Fruit fly (Drosophila melanogaster) whole organism, embryonic: ENCODE results near the gene Gbs-76A.

ENCODE experiments used
- Atf3 ChIP-seq: fragments of 200-800 bp; sonication (Bioruptor generic); optimal IDR thresholded peaks from 3 replicates; lab custom pipeline; 2016; ENCODE audit warnings: missing biosample characterization, missing genetic modification characterization
- B-H2 ChIP-seq: fragments of 200-800 bp; sonication (Bioruptor generic); optimal IDR thresholded peaks from 2 replicates; lab custom pipeline; 2018; ENCODE audit warnings: missing biosample characterization, mild to moderate bottlenecking, missing genetic modification characterization
- CG10565 ChIP-seq: fragments of 200-800 bp; sonication (Bioruptor generic); optimal IDR thresholded peaks from 3 replicates; lab custom pipeline; 2016; ENCODE audit warnings: missing biosample characterization, mild to moderate bottlenecking, missing genetic modification characterization
- CG10979 ChIP-seq: fragments of 200-800 bp; sonication (Bioruptor generic); optimal IDR thresholded peaks from 2 replicates; lab custom pipeline; 2018; ENCODE audit warnings: missing biosample characterization, mild to moderate bottlenecking, missing genetic modification characterization, moderate library complexity
- CG11560 ChIP-seq: fragments of 200-800 bp; sonication (Bioruptor generic); IDR thresholded peaks from 3 replicates; pipeline ENCODE4 v1.3.6; 2022; ENCODE audit warnings: missing biosample characterization, missing genetic modification characterization
- CG12236 ChIP-seq: fragments of 200-800 bp; sonication (Bioruptor generic); optimal IDR thresholded peaks from 2 replicates; lab custom pipeline; 2016; ENCODE audit warnings: missing biosample characterization, missing genetic modification characterization
- CG13287 ChIP-seq: fragments of 200-800 bp; sonication (Bioruptor generic); IDR thresholded peaks from 2 replicates; pipeline ENCODE4 v1.3.6; 2022; ENCODE audit warnings: missing biosample characterization, missing genetic modification characterization; ENCODE audit not compliant: partially characterized antibody
- CG13424 ChIP-seq: fragments of 200-800 bp; sonication (Bioruptor generic); optimal IDR thresholded peaks from 2 replicates; lab custom pipeline; 2019; ENCODE audit warnings: missing biosample characterization, mild to moderate bottlenecking, missing genetic modification characterization, moderate library complexity
- CG13624 ChIP-seq: fragments of 200-800 bp; sonication (Bioruptor generic); optimal IDR thresholded peaks from 2 replicates; lab custom pipeline; 2016; ENCODE audit warnings: missing biosample characterization, missing genetic modification characterization
- CG14860 ChIP-seq: fragments of 200-800 bp; sonication (Bioruptor generic); IDR thresholded peaks from 3 replicates; pipeline ENCODE4 v1.3.6; 2022; ENCODE audit warnings: missing biosample characterization, missing genetic modification characterization; ENCODE audit not compliant: partially characterized antibody
- CG16863 ChIP-seq: fragments of 200-800 bp; sonication (Bioruptor generic); optimal IDR thresholded peaks from 3 replicates; lab custom pipeline; 2016; ENCODE audit warnings: missing biosample characterization, missing genetic modification characterization
- CG17802 ChIP-seq: fragments of 200-800 bp; sonication (Bioruptor generic); optimal IDR thresholded peaks from 2 replicates; lab custom pipeline; 2018; ENCODE audit warnings: missing biosample characterization, mild to moderate bottlenecking, missing genetic modification characterization, moderate library complexity
- CG17912 ChIP-seq: fragments of 200-800 bp; sonication (Bioruptor generic); optimal IDR thresholded peaks from 2 replicates; lab custom pipeline; 2018; ENCODE audit warnings: missing biosample characterization, mild to moderate bottlenecking, missing genetic modification characterization
- CG18262 ChIP-seq: fragments of 200-800 bp; optimal IDR thresholded peaks from 3 replicates; lab custom pipeline; 2019; ENCODE audit warnings: missing biosample characterization, mild to moderate bottlenecking, missing genetic modification characterization, moderate library complexity
- CG2120 ChIP-seq: fragments of 200-800 bp; sonication (Bioruptor generic); optimal IDR thresholded peaks from 3 replicates; lab custom pipeline; 2016; ENCODE audit warnings: missing biosample characterization, missing genetic modification characterization
- CG3163 ChIP-seq: fragments of 200-800 bp; sonication (Bioruptor generic); optimal IDR thresholded peaks from 3 replicates; lab custom pipeline; 2016; ENCODE audit warnings: missing biosample characterization, missing genetic modification characterization
- CG33213 ChIP-seq: fragments of 200-800 bp; sonication (Bioruptor generic); optimal IDR thresholded peaks from 3 replicates; lab custom pipeline; 2016; ENCODE audit warnings: missing biosample characterization, missing genetic modification characterization
- CG3726 ChIP-seq: fragments of 200-800 bp; sonication (Bioruptor generic); IDR thresholded peaks from 3 replicates; pipeline ENCODE4, ENCODE4 v1.3.6; 2022; ENCODE audit warnings: missing biosample characterization, missing genetic modification characterization
- CG4328 ChIP-seq: fragments of 200-800 bp; sonication (Bioruptor generic); optimal IDR thresholded peaks from 3 replicates; lab custom pipeline; 2017; ENCODE audit warnings: missing biosample characterization, missing genetic modification reagents, missing genetic modification characterization
- CG43689 ChIP-seq: fragments of 200-800 bp; sonication (Bioruptor generic); IDR thresholded peaks from 2 replicates; pipeline ENCODE4 v1.3.6; 2022; ENCODE audit warnings: missing biosample characterization, missing genetic modification characterization
- CG4820 ChIP-seq: fragments of 200-800 bp; sonication (Bioruptor generic); optimal IDR thresholded peaks from 3 replicates; lab custom pipeline; 2016; ENCODE audit warnings: missing biosample characterization, missing genetic modification characterization
- CG6689 ChIP-seq: fragments of 200-800 bp; sonication (Bioruptor generic); IDR thresholded peaks from 2 replicates; pipeline ENCODE4 v1.3.6; 2022; ENCODE audit warnings: missing biosample characterization, missing genetic modification characterization
- CG7357 ChIP-seq: fragments of 200-800 bp; sonication (Bioruptor generic); IDR thresholded peaks from 3 replicates; pipeline ENCODE4 v1.3.6; 2022; ENCODE audit warnings: missing biosample characterization, missing genetic modification characterization
- CG7556 ChIP-seq: fragments of 200-800 bp; sonication (Bioruptor generic); optimal IDR thresholded peaks from 2 replicates; lab custom pipeline; 2017; ENCODE audit warnings: missing biosample characterization, mild to moderate bottlenecking, missing genetic modification characterization
- CG8924 ChIP-seq: fragments of 200-800 bp; optimal IDR thresholded peaks from 3 replicates; lab custom pipeline; 2019; ENCODE audit warnings: missing biosample characterization, mild to moderate bottlenecking, missing genetic modification characterization, moderate library complexity
- D ChIP-seq, 2 experiments: fragments of 200-800 bp in 1 of 2; fragments of >200 bp in 1 of 2; sonication (Bioruptor generic) in 1 of 2; optimal IDR thresholded peaks; 2 replicates in 1 of 2; 3 replicates in 1 of 2; lab custom pipeline; 2017; ENCODE audit warnings: mild to moderate bottlenecking in 1 of 2, missing biosample characterization in 1 of 2, missing genetic modification characterization in 1 of 2, missing genetic modification reagents in 1 of 2
- Drgx ChIP-seq: fragments of 200-800 bp; sonication (Bioruptor generic); IDR thresholded peaks from 2 replicates; pipeline ENCODE4 v1.3.6; 2022; ENCODE audit warnings: missing biosample characterization, missing genetic modification characterization
- HLHmδ ChIP-seq: fragments of 200-800 bp; sonication (Bioruptor generic); optimal IDR thresholded peaks from 2 replicates; lab custom pipeline; 2018; ENCODE audit warnings: missing biosample characterization, mild to moderate bottlenecking, missing genetic modification characterization, moderate library complexity
- Myb ChIP-seq: fragments of 200-800 bp; sonication (Bioruptor generic); optimal IDR thresholded peaks from 2 replicates; lab custom pipeline; 2016; ENCODE audit warnings: missing biosample characterization, missing genetic modification characterization
- Xbp1 ChIP-seq: fragments of 200-800 bp; sonication (Bioruptor generic); optimal IDR thresholded peaks from 3 replicates; lab custom pipeline; 2016; ENCODE audit warnings: missing biosample characterization, mild to moderate bottlenecking, missing genetic modification characterization
- btn ChIP-seq: fragments of 200-800 bp; sonication (Bioruptor generic); optimal IDR thresholded peaks from 2 replicates; lab custom pipeline; 2016; ENCODE audit warnings: missing biosample characterization, missing genetic modification characterization
- chif ChIP-seq, 2 experiments: fragments of 200-800 bp; sonication (Bioruptor generic); optimal IDR thresholded peaks; 3 replicates each; lab custom pipeline; 2016; ENCODE audit warnings: missing biosample characterization in 2 of 2, missing genetic modification characterization in 2 of 2
- crp ChIP-seq, 2 experiments: fragments of 200-800 bp; sonication (Bioruptor generic); optimal IDR thresholded peaks; 2 replicates in 1 of 2; 3 replicates in 1 of 2; lab custom pipeline; 2017; ENCODE audit warnings: missing biosample characterization in 2 of 2, missing genetic modification characterization in 2 of 2, mild to moderate bottlenecking in 1 of 2, moderate library complexity in 1 of 2
- dm ChIP-seq: fragments of 200-800 bp; sonication (Bioruptor generic); optimal IDR thresholded peaks from 3 replicates; lab custom pipeline; 2016; ENCODE audit warnings: missing biosample characterization, missing genetic modification characterization
- exex ChIP-seq: fragments of 200-800 bp; sonication (Bioruptor generic); optimal IDR thresholded peaks from 4 replicates; lab custom pipeline; 2018; ENCODE audit warnings: missing biosample characterization, mild to moderate bottlenecking, missing genetic modification characterization, moderate library complexity
- fd3F ChIP-seq: fragments of 200-800 bp; sonication (Bioruptor generic); optimal IDR thresholded peaks from 2 replicates; lab custom pipeline; 2018; ENCODE audit warnings: missing biosample characterization, mild to moderate bottlenecking, missing genetic modification characterization, moderate library complexity
- insv ChIP-seq, 2 experiments: fragments of 200-800 bp; sonication (Bioruptor generic); optimal IDR thresholded peaks; 3 replicates each; lab custom pipeline; 2016 to 2018; ENCODE audit warnings: missing biosample characterization in 2 of 2, missing genetic modification characterization in 2 of 2
- lbe ChIP-seq: fragments of 200-800 bp; sonication (Bioruptor generic); optimal IDR thresholded peaks from 2 replicates; lab custom pipeline; 2016; ENCODE audit warnings: missing biosample characterization, mild to moderate bottlenecking, missing genetic modification characterization
- mld ChIP-seq: fragments of 200-800 bp; sonication (Bioruptor generic); IDR thresholded peaks from 3 replicates; pipeline ENCODE4 v1.3.6; 2022; ENCODE audit warnings: missing biosample characterization, missing genetic modification characterization; ENCODE audit not compliant: partially characterized antibody
- nom ChIP-seq: fragments of 200-800 bp; sonication (Bioruptor generic); optimal IDR thresholded peaks from 2 replicates; lab custom pipeline; 2017; ENCODE audit warnings: missing biosample characterization, missing genetic modification characterization, mild to moderate bottlenecking, moderate library complexity, missing genetic modification reagents
- org-1 ChIP-seq: fragments of 200-800 bp; sonication (Bioruptor generic); optimal IDR thresholded peaks from 2 replicates; lab custom pipeline; 2017; ENCODE audit warnings: missing biosample characterization, missing genetic modification characterization
- pan ChIP-seq, 4 experiments: fragments of >200 bp in 3 of 4; fragments of 200-800 bp in 1 of 4; sonication (Bioruptor generic) in 1 of 4; optimal IDR thresholded peaks in 3 of 4; IDR thresholded peaks in 1 of 4; 2 replicates each; pipeline versions ENCODE4 v1.3.6 to Lab custom; 2017 to 2022; ENCODE audit warnings: missing biosample characterization in 2 of 4, missing genetic modification characterization in 2 of 4, mixed read lengths in 1 of 4
- pros ChIP-seq: fragments of 200-800 bp; sonication (Bioruptor generic); optimal IDR thresholded peaks from 3 replicates; lab custom pipeline; 2019; ENCODE audit warnings: missing biosample characterization, mild to moderate bottlenecking, missing genetic modification characterization, moderate library complexity
- ranshi ChIP-seq: fragments of 200-800 bp; sonication (Bioruptor generic); IDR thresholded peaks from 2 replicates; pipeline ENCODE4 v1.3.6; 2022; ENCODE audit warnings: missing biosample characterization, missing genetic modification characterization
- seq ChIP-seq: fragments of 200-800 bp; sonication (Bioruptor generic); IDR thresholded peaks from 2 replicates; pipeline ENCODE4 v1.3.6; 2022; ENCODE audit warnings: missing biosample characterization, missing genetic modification characterization
- sim ChIP-seq: fragments of 200-800 bp; sonication (Bioruptor generic); IDR thresholded peaks from 2 replicates; pipeline ENCODE4 v1.3.6; 2022; ENCODE audit warnings: missing biosample characterization, missing genetic modification characterization
- sisA ChIP-seq: fragments of 200-800 bp; sonication (Bioruptor generic); IDR thresholded peaks from 2 replicates; pipeline ENCODE4 v1.3.6; 2022; ENCODE audit warnings: missing biosample characterization, missing genetic modification characterization
- z ChIP-seq: fragments of 200-800 bp; sonication (Bioruptor generic); IDR thresholded peaks from 3 replicates; pipeline ENCODE4 v1.3.6; 2022; ENCODE audit warnings: missing biosample characterization, missing genetic modification characterization

Gene Gbs-76A

dm6 chr3L:19292440-19293175 lies at the start of gene Gbs-76A (continued):
- TF ChIP-seq seq (GFP tag; lab: Robert Waterston, UW): peak; percentile 76
- peak; percentile 88 for TF ChIP-seq CG18262 (tag; lab: Kevin White, UChicago)
- TF ChIP-seq fd3F (GFP tag; lab: Kevin White, UChicago): peak; percentile 67
- TF ChIP-seq org-1: peak; percentile 60
- no peak for TF ChIP-seq CG3163 (GFP tag; lab: Kevin White, UChicago)
- TF ChIP-seq CG13287: peak; percentile 67
- TF ChIP-seq dm (GFP tag; lab: Kevin White, UChicago): no peak
- TF ChIP-seq chif (GFP tag; optimal IDR thresholded peaks at IDR 0.05; lab: Kevin White, UChicago): no peak
- TF ChIP-seq CG4328 (GFP tag; lab: Kevin White, UChicago): peak; percentile 85
- peak; percentile 86 for TF ChIP-seq B-H2
- TF ChIP-seq CG13624 (GFP tag; lab: Kevin White, UChicago): no peak
- no peak for TF ChIP-seq Atf3
- TF ChIP-seq D (optimal IDR thresholded peaks at IDR 0.05; lab: Kevin White, UChicago): no peak
- peak; percentile 75 for TF ChIP-seq D (GFP tag; optimal IDR thresholded peaks at IDR 0.05; lab: Kevin White, UChicago)
- no peak for TF ChIP-seq Myb
- no peak for TF ChIP-seq CG17912 (GFP tag; lab: Kevin White, UChicago)
- peak; percentile 91 for TF ChIP-seq Drgx (GFP tag; lab: Robert Waterston, UW)
- TF ChIP-seq CG14860 (GFP tag; lab: Robert Waterston, UW): peak; percentile 49; the same call in 1 of the 3 replicates
- TF ChIP-seq nom (GFP tag; lab: Kevin White, UChicago): peak; percentile 63
- TF ChIP-seq CG6689 (GFP tag; lab: Robert Waterston, UW): peak; percentile 85
- TF ChIP-seq pros (GFP tag; lab: Kevin White, UChicago): no peak
- TF ChIP-seq CG43689: no peak
- TF ChIP-seq CG7556 (GFP tag; lab: Kevin White, UChicago): peak; percentile 90
- peak; percentile 36 for TF ChIP-seq CG4820 (GFP tag; lab: Kevin White, UChicago)
- TF ChIP-seq lbe (GFP tag; lab: Kevin White, UChicago): peak; percentile 73
- peak; percentile 88 for TF ChIP-seq CG8924 (tag; lab: Kevin White, UChicago)
- peak; percentile 27; the same call in 1 of the 2 replicates for TF ChIP-seq ranshi (GFP tag; lab: Robert Waterston, UW)
- TF ChIP-seq CG3726 (GFP tag; lab: Robert Waterston, UW): no peak
- no peak for TF ChIP-seq crp (GFP tag; optimal IDR thresholded peaks at IDR 0.05; lab: Kevin White, UChicago)
- no peak for TF ChIP-seq CG12236 (GFP tag; lab: Kevin White, UChicago)
- peak; percentile 64 for TF ChIP-seq sisA (GFP tag; lab: Robert Waterston, UW)
- no peak for TF ChIP-seq btn (GFP tag; lab: Kevin White, UChicago)
- no peak for TF ChIP-seq CG33213 (GFP tag; lab: Kevin White, UChicago)
- no peak for TF ChIP-seq mld (GFP tag; lab: Robert Waterston, UW)
- TF ChIP-seq CG17802: peak; percentile 26
- no peak for TF ChIP-seq z (GFP tag; lab: Robert Waterston, UW)
- TF ChIP-seq sim (GFP tag; lab: Robert Waterston, UW): no peak
- peak; percentile 79 for TF ChIP-seq CG7357
- peak; percentile 89 for TF ChIP-seq CG13424
- peak; percentile 87 for TF ChIP-seq CG10979
- no peak for TF ChIP-seq CG16863
- peak; percentile 77 for TF ChIP-seq exex (tag; lab: Kevin White, UChicago)
- no peak for TF ChIP-seq CG10565 (GFP tag; lab: Kevin White, UChicago)
- peak; percentile 66 for TF ChIP-seq CG2120 (GFP tag; lab: Kevin White, UChicago)
- no peak for TF ChIP-seq pan (optimal IDR thresholded peaks at IDR 0.05; lab: Kevin White, UChicago)
- TF ChIP-seq pan (GFP tag; optimal IDR thresholded peaks at IDR 0.05 in 1 of 2, IDR thresholded peaks at IDR 0.05 in 1 of 2): peak in 1 of 2 experiments; percentile 78
- TF ChIP-seq insv (GFP tag; optimal IDR thresholded peaks at IDR 0.05; lab: Kevin White, UChicago): peak in 1 of 2 experiments; percentile 38
- TF ChIP-seq HLHmδ: no peak
- TF ChIP-seq Xbp1 (GFP tag; lab: Kevin White, UChicago): peak; percentile 58
- no peak for TF ChIP-seq CG11560 (tag; lab: Robert Waterston, UW)
